Worm (Caenorhabditis elegans): Measurements from ENCODE around the gene repo-1.
A peak's percentile ranks its signal among the peaks of the same experiment; 100 is the strongest.

repo-1 gene

ce11 chrIV:12044844-12045738 is 39.2 kb upstream of the repo-1 start:
- TF ChIP-seq nhr-12 (tag; optimal IDR thresholded peaks at IDR 0.05) (no peak), zip-8 (tag; optimal IDR thresholded peaks at IDR 0.05) (peak; percentile 84), mep-1 (tag; optimal IDR thresholded peaks at IDR 0.05) (no peak), sem-2 (GFP tag; optimal IDR thresholded peaks at IDR 0.05) (no peak), mls-2 (tag; optimal IDR thresholded peaks at IDR 0.05) (no peak), elt-1 (tag; optimal IDR thresholded peaks at IDR 0.05; ENCODE audit: borderline replicate concordance, insufficient read depth) (peak; percentile 42)

- TF ChIP-seq flh-1 (GFP tag; optimal IDR thresholded peaks at IDR 0.05) (no peak), elt-3 (tag; optimal IDR thresholded peaks at IDR 0.05) (peak; percentile 19)
Measured at ce11 chrIV:12046524-12047203, 37.6 kb upstream of the repo-1 start, which contains the start of gene T12G3.2. Gene T12G3.2, minus strand, starts transcription at chrIV:12046967.

DNA sequence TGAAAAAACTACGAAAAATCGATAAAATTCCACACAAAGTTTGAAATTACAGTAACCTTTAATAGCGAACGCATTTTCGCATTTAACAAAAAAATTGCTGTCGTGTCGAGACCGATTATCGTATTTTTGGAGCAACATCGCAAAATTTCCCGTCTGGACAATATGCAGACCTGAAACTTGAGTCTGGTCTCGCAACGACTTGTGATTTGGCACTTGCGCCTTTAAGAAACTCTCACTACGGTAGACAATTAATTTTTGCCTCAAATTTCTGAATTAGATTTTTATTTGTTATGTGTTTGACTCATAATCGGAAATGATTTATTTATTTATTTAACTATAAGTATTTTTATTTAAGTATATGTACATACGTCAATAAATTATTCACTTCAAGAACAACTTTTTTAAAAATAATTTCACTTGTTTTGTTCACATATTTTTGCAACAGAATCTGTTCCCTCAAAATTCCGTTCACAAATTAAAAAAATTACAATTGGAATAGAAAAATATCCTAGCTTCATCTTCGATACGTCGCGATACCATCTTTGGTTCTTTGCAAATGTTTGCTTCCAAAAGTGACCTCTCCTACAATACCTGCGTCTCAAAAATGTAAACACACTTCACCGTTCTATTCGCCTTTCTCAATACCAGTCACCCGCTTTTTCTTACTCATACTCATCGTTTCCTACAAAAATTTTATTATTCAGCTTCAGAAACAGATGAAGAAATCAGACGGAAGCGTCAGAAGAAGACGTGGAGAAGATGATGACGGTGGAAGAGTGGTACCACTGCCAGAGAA is 36.5 kb upstream of the repo-1 start, which contains the start of gene T12G3.4:
T12G3.4 (plus strand) TSS at position 705 of the 796 bp plus-strand sequence.
- peak; percentile 57 for TF ChIP-seq pha-4 (tag; optimal IDR thresholded peaks at IDR 0.05)
- TF ChIP-seq sem-2 (GFP tag; optimal IDR thresholded peaks at IDR 0.05), result no peak

DNA sequence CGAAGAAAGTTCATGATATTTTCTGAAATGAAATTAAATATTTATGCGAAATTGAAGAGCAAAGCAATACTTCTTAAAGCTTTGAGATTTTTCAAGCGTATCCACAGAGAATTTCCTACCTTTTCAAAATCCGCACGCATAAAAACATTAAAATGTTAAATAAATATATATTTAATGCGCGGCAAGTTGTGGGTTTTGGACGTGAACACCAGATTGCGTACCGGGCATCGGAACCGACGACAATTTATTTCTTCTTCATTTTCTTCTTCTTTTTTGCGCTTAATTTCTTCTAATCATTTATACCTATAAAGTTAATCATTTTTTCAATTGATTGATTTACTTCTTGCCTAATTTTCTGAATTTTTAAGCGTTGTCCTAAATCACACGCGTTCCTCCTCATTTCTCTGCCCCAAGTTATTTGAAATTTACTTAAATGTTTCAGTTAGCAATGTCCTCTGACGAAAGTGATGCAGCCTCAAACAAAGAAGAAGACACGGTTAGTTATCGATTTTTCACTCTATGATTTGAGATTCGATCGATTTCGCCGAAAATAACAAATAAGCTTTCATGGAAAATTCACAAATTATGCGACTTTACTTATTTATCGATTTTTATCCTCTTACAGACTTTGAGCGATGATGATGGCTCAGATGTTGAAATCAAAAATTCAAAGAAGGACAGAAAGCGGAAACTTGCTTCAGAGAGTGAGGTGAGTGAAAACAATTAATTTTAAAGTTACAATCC is 33.1 kb upstream of the repo-1 start, which contains the start of the genes bre-5 and spt-5:
bre-5 (minus strand) TSS at position 167 of the 744 bp plus-strand sequence.
spt-5 (plus strand) TSS at position 443 of the 744 bp plus-strand sequence.
- TF ChIP-seq nhr-28 (tag; optimal IDR thresholded peaks at IDR 0.05) (no peak), lsy-2 (tag; optimal IDR thresholded peaks at IDR 0.05) (peak; percentile 44), nhr-2 (tag; optimal IDR thresholded peaks at IDR 0.05) (no peak), ztf-11 (tag; optimal IDR thresholded peaks at IDR 0.05) (no peak), mep-1 (tag; optimal IDR thresholded peaks at IDR 0.05) (no peak), M03D4.4 (tag; optimal IDR thresholded peaks at IDR 0.05) (peak; percentile 6), ces-1 (GFP tag; optimal IDR thresholded peaks at IDR 0.05) (no peak), mls-2 (tag; optimal IDR thresholded peaks at IDR 0.05) (no peak)

- TF ChIP-seq ces-1 (GFP tag; optimal IDR thresholded peaks at IDR 0.05) (no peak), nhr-2 (tag; optimal IDR thresholded peaks at IDR 0.05) (no peak), nhr-76 (tag; optimal IDR thresholded peaks at IDR 0.05) (no peak), blmp-1 (tag; optimal IDR thresholded peaks at IDR 0.05) (no peak)
Measured at ce11 chrIV:12052461-12052860, 31.8 kb upstream of the repo-1 start.

- TF ChIP-seq ceh-39 (tag; optimal IDR thresholded peaks at IDR 0.05) (no peak), unc-39 (tag; optimal IDR thresholded peaks at IDR 0.05) (no peak), nhr-28 (tag; optimal IDR thresholded peaks at IDR 0.05) (no peak), ceh-83 (GFP tag; optimal IDR thresholded peaks at IDR 0.05) (no peak), flh-1 (GFP tag; optimal IDR thresholded peaks at IDR 0.05) (no peak), zip-8 (tag; optimal IDR thresholded peaks at IDR 0.05) (no peak), snpc-4 (tag; optimal IDR thresholded peaks at IDR 0.05) (no peak), ces-1 (GFP tag; optimal IDR thresholded peaks at IDR 0.05) (no peak), mep-1 (tag; optimal IDR thresholded peaks at IDR 0.05) (no peak), cnd-1 (tag; optimal IDR thresholded peaks at IDR 0.05) (no peak), nhr-2 (tag; optimal IDR thresholded peaks at IDR 0.05) (no peak), elt-3 (tag; optimal IDR thresholded peaks at IDR 0.05) (no peak), unc-120 (tag; optimal IDR thresholded peaks at IDR 0.05; ENCODE audit: poor library complexity, severe bottlenecking) (no peak), lin-13 (tag; optimal IDR thresholded peaks at IDR 0.05) (no peak), bed-3 (GFP tag; optimal IDR thresholded peaks at IDR 0.05) (no peak), drap-1 (GFP tag; optimal IDR thresholded peaks at IDR 0.05) (no peak)
Measured at ce11 chrIV:12056603-12057002, 27.7 kb upstream of the repo-1 start, which contains the start of gene K08E4.2. Gene K08E4.2, minus strand, starts transcription at chrIV:12056656.
